Fruit fly (Drosophila melanogaster) Kc167 (cell line): ENCODE results near the gene CG31493.

ENCODE experiments used
- Myc ChIP-seq: fragments of >200 bp; optimal IDR thresholded peaks from 2 replicates; lab custom pipeline; 2017; ENCODE audit warnings: missing external identifiers
- Sin3A ChIP-seq: fragments of >200 bp; optimal IDR thresholded peaks from 2 replicates; lab custom pipeline; 2018; ENCODE audit warnings: missing external identifiers
- h ChIP-seq: fragments of >200 bp; optimal IDR thresholded peaks from 3 replicates; lab custom pipeline; 2018; ENCODE audit warnings: missing external identifiers
- insv ChIP-seq: fragments of >200 bp; optimal IDR thresholded peaks from 3 replicates; lab custom pipeline; 2018; ENCODE audit warnings: missing external identifiers
- psq ChIP-seq: fragments of >200 bp; optimal IDR thresholded peaks from 2 replicates; lab custom pipeline; 2017; ENCODE audit warnings: missing external identifiers
- ttk ChIP-seq: sonication (Bioruptor generic); optimal IDR thresholded peaks from 2 replicates; lab custom pipeline; 2017; ENCODE audit warnings: missing external identifiers

CG31493 gene

DNA sequence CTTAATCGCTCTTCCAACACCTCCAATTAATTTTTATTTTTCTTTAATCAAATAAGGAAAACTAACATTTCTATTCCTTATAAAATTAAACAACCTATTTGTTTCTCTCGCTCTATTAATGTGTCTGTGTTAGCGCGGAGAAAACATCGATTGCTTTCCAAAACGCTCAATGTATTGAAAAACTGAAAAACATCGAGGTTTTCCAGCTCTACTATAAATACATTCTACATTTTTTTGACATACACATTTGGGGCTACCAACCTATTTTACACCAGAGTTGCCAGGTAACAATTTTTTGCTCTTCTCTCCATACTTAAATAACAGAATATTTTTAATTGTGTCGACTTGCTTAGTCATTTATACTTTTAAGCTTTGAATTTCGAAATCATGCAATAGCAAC, 39.5 kb upstream of the CG31493 start:
- TF ChIP-seq ttk, result no peak
- no peak for TF ChIP-seq psq (lab: Kevin White, UChicago)
- TF ChIP-seq Myc, result no peak
- TF ChIP-seq Sin3A, result no peak
- TF ChIP-seq h (lab: Kevin White, UChicago), result no peak
- TF ChIP-seq insv, result no peak

DNA sequence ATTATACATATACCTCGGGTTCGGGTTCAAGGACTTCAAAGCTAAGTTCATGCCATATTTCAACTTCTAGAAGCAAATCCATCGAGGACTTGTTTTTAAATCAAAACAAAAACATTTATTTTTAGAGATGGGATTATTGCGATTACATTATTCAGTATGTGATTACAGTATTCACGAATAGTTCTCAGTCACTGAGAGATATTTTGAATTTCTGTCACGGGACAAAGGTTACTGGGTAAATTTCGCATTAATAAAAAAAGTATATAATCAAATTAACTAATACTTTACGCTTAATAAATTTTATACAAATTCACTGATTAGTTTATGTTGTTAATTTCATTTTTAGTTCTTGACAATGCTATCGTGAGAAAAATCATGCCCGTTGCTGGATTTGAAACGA, 37.8 kb upstream of the CG31493 start:
- TF ChIP-seq Myc, result no peak
- TF ChIP-seq ttk, result no peak
- no peak for TF ChIP-seq h (lab: Kevin White, UChicago)
- no peak for TF ChIP-seq insv
- TF ChIP-seq psq (lab: Kevin White, UChicago), result no peak
- no peak for TF ChIP-seq Sin3A

DNA sequence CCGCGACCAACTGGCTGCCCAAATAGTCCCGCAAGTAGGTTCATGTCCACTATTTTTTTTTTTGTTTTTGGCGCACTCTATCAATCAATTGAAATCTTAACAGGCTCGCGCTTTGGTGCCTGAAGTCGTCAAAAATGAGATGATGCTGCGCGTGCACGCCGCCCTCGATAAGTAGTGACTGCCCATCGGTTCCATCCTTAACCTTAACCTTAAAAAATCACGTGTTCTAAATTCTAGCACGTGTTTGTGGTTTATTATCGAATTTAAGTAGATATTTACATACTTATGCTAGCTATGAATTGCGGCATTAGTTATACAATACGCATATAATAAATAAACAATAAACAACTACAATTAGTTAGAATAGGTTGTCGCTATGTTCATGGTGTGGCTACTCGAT, 37.0 kb upstream of the CG31493 start:
- TF ChIP-seq insv (no peak), ttk (no peak), h (lab: Kevin White, UChicago) (no peak), Myc (no peak), psq (lab: Kevin White, UChicago) (no peak), Sin3A (no peak)

DNA sequence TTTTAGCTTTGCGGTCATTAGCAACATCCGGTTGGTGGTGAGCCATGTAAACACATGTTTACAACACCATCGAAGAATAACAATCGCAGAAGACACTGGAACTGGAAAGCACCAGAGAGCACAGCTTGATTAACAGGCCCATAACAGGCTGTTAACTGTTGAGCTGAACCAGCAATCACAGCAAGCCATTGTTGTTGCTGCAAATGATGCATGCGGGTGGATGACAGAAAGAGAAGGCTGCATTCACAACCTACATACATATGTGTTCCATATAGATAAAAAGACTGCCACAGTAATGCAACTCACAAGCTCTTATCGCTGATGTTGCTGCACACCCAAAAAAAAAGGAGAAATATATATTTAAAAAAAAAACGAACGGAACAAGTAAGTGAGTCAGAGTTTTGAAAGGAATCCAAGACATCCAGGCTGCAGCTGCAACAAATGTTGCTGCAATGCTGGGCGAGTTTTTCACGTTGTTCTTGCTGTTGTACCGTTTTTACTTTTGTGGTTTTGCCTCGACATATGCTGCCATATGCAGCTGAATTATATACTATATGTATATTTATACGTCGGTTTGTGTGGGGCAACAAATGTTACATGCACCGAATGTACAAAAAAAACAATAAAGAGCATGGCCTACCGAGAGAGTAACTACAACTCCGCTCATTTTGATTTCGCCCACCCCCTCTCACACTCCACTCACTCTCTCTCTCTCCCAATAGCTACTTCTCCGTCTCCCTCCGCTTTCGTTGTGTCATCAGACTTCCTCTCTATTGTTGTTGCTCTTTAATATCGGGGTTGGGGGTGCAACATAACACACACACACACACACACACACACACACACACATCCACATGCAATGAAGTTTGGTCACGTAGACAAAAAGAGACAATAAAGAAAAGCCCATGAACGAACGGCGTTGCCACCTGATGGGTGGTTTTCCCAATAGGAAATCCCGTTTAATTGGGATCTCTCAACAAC, 28.2 kb upstream of the CG31493 start:
- TF ChIP-seq Myc (no peak), h (lab: Kevin White, UChicago) (no peak), psq (lab: Kevin White, UChicago) (no peak), ttk (no peak), insv (no peak), Sin3A (no peak)

DNA sequence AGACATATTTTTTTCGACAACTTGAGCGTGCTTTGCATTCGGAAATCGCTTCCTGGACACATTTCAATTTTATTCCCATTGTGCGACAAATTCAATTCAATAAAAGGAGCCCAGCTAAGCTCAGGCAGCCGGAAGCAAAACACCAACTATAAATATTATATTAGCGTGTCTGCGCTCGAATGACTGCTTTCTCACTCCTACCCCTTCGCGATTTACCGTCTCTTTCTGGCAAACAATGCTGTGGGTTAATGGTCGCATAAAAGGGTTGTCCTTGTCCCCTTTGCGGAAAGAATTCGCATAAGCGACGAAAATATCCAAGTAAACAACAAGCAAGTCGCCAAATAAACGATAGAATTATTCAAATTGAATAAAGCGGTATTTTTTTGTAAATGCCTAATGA, 27.1 kb upstream of the CG31493 start:
- TF ChIP-seq Myc, result no peak
- no peak for TF ChIP-seq insv
- no peak for TF ChIP-seq ttk

DNA sequence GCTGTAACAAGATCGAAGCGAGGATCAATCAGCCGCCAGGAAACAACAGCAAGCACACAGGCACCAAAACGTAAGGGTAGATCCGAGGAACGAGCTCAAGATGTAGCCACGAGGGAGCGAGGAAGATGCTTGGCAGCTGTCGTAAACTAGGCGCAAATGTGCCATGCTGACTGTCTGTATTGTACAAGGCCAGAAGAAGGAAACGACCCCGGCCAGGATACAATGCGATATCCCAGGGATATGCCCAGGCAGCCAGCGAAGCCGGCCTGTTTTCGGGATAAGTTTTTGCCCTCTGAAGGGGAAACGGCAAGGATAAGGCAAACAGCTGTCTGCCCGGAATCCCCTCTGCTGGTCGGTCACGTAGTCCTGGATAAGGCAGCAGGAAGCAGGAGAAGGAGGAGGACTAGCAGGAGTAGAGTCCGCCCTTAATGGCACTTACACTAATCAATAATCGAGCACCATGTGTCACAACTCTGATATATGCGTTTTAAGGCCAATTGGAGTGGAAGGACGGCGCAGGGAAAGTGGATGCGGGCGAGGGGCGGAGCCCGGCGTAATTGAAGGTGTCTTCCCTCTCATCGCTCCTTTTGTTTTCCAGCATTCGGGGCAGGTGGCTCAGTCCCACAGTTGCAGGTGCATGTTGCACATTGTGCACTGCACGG, 25.7 kb upstream of the CG31493 start:
- TF ChIP-seq Sin3A (no peak), psq (lab: Kevin White, UChicago) (no peak), ttk (no peak), h (lab: Kevin White, UChicago) (no peak), Myc (no peak), insv (no peak)

DNA sequence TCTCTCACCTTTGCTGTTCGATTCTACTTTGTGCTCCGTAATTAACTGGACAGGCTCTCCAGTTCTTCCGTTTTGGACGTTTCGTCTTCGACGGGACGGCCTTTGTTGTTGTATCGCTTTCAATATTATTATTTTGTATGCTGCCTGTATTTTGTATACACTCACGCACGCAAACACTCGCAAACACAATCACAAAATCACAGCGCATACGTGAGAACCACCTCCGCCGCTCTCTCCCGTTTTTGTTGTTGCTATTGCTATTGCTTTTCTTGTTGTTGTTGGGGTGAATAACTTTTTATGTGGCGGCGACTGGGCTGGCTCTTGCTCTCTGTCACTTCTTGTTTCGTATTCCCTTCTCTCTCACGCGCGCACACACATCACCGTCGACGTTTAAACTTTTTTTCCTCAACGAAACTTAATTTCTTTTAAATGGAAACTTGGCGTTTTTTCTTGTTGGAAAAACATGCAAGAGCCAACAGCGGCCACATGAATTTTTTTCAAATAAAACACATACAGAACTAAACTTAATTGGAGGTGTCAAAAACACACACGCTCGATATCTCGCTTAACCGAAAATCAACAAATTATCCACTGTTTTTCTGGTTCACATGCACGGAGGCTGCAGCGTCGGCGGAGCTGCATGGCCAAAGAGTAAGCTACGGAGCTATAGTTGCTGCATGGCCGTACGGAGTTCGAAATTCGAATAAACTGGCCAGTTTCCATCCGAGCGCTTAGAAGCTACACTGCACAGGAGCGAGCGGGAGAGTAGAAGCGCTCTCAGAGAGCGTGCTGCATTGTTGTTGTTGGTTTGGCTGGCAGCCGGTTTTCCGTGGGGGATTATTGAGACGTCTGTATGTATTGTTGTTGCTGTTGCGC, 23.4 kb upstream of the CG31493 start:
- no peak for TF ChIP-seq Myc
- TF ChIP-seq Sin3A, result no peak
- TF ChIP-seq ttk, result no peak
- TF ChIP-seq insv, result no peak
- no peak for TF ChIP-seq h (lab: Kevin White, UChicago)
- TF ChIP-seq psq (lab: Kevin White, UChicago), result no peak

DNA sequence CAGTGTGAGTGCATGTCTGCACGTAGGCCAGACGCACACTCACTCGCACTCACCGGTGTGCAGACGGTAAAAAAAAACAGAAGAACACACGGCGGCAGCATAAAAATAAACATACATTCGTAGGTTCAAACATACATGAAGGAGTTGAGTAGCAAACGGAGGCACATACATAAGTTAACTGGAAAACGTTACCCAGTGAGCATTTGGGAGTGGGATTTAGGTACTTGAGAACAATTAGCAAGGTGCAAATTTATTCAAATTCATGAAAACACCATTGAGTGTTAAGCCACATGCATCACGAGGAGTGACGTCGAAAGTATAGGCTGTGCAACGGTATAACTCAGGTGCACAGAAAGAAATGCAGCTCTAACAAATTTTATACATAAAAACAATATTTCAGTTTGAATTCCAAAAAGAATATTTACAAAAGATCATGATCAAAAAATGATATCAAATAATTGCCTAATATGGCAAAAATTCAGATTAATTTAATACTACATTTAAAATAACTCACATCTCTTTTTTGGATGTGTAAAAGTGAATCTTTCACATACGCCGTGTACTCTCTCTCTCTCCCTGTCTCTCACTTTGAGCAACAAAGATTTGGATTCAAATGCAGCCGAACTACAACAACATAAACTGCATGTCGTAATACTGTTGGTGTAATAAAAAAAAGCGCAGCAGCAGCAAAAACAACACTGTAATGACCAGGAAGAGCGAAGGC, 22.6 kb upstream of the CG31493 start:
- no peak for TF ChIP-seq insv
- no peak for TF ChIP-seq psq (lab: Kevin White, UChicago)
- no peak for TF ChIP-seq Sin3A
- TF ChIP-seq ttk, result no peak
- no peak for TF ChIP-seq Myc

DNA sequence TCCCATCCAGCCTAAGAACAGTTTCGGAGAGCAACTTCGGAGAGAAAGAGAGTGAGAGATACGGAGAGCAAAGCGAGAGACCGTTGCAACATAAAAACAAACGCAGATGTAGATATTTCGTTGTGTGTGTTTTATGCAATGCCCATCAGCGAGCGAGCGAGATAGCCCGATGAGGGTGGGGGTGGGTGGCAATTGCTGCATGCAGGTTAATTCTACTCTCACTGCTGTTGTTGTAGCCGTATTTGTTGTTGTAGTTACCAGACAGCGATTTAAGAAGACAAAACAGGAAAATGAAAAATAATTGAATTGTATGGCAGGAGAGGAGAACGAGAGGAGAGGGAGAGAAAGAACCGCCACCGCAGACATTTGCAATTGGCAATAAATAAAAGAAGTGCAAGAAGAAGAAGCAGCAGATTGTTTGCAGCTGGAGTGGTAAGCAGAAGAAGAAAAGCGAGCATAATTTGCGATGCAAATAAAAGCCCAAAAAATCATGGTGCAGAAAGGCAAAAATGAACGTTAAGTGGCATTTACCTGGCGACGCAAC, 21.5 kb upstream of the CG31493 start:
- TF ChIP-seq Sin3A, result no peak
- TF ChIP-seq ttk, result no peak
- TF ChIP-seq psq (lab: Kevin White, UChicago), result no peak
- no peak for TF ChIP-seq h (lab: Kevin White, UChicago)
- TF ChIP-seq insv, result no peak
- TF ChIP-seq Myc, result no peak

DNA sequence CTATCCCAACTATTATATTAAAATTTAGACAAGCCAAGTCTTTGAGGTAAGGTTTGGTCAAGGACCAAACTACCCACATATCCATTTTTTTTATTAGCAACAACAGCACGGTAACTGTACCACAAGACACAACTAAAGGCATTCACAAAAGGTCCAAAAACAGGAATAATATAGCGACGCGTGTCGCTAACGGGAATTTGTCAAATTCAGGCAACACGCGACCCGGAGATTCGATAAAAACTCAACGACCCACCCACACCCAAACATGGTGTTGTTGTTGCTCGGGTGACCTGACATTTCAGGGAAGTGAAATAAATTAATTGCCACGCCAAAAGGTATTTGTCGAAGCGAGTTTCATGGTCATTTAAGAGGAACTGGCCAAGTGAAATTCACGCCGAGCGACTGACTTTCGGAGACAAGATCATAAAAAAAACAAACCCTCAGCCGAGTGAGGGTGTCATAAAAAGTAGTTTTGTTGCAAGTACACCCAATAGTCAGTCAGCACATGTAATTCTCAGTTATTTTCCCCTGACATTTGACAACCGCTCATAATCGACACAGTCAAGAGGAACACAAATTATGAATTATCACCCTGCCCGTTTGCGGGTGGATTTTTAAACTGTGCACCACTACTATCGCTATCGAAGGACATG, 20.0 kb upstream of the CG31493 start:
- TF ChIP-seq Sin3A (no peak), psq (lab: Kevin White, UChicago) (no peak), h (lab: Kevin White, UChicago) (no peak), ttk (no peak), Myc (no peak), insv (no peak)

DNA sequence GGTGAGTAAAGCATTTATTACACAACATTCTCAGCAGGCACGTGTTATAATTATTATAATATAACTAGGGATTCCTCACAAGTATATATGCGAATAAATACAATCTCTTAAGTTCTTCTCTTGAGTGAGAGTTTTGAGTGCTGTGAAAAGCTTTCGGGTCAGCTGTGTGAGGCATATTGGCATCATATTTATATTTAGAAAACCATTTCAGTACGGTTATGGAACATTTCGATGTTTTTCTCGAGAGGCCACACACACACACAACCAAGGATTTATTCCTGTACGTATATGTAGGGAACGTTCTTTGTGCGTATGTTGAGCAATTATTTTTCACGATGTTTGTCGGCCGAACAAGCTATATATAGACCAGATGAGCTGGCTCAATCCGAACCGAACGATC, 18.4 kb upstream of the CG31493 start:
- TF ChIP-seq psq (lab: Kevin White, UChicago) (no peak), Myc (no peak), h (lab: Kevin White, UChicago) (no peak), Sin3A (no peak), ttk (no peak), insv (no peak)
